Fruit fly (Drosophila melanogaster) whole organism, larva: ENCODE data around the gene mof.

Source experiments
- noc ChIP-seq: fragments of 200-800 bp; sonication (Bioruptor generic); optimal IDR thresholded peaks from 3 replicates; lab custom pipeline; 2019; ENCODE audit warnings: missing biosample characterization, mild to moderate bottlenecking, missing genetic modification characterization, moderate library complexity

mof gene

DNA sequence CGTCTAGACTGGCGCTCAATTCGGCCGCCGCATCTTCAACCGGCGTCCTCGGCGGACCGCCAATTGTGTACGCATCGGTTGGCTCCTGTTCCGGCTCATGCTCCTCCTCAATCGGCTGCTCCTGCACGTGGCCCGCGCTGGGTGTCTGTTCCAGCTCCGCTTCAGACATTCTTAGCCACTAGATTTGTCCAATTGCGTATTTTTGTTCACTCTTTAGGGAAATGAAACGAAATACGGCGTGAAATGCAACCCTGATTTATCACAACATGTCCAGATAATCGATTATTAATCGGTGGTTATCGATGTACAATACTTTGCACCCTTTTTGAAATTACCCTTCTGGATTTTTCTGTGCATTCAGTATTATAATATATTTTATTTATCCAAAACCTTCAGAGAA lies at the start of gene mof:
TSS of gene mof (minus strand) at position 270 of the 400 bp plus-strand sequence.
- TF ChIP-seq noc (tag; lab: Kevin White, UChicago): no peak

DNA sequence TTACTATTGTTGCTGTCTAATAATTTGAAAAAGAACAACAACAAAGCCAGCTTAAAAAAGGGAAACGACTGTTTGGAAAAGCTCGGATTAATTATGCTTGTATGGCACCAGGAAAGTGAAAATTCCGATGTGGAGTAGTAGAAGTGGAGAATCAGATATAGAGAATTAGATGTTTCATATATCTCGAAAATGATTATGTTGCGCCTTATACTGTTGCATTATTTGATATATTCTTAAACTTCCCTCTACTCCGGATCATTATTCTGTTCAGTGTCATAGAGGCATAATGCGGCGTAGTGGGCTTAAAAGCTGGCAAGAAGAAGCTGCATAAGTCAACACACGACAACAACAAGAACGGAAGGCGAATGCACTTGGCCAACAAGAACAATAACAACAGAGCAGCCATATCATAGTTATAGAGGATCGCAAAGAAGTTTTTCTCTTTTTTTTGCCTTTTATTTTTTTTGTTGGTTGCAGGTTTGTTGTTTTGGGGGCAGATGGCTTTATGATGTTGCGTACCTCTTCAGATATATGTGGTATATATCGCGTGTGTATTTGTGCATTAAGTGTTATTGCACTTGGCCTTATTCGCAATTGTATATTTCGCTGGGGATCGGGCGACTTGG lies 49.3 kb upstream of the mof start:
- TF ChIP-seq noc (tag; lab: Kevin White, UChicago): no peak

dm6 chrX:5924378-5924777 lies 47.7 kb upstream of the mof start:
- TF ChIP-seq noc (tag; lab: Kevin White, UChicago): no peak

DNA sequence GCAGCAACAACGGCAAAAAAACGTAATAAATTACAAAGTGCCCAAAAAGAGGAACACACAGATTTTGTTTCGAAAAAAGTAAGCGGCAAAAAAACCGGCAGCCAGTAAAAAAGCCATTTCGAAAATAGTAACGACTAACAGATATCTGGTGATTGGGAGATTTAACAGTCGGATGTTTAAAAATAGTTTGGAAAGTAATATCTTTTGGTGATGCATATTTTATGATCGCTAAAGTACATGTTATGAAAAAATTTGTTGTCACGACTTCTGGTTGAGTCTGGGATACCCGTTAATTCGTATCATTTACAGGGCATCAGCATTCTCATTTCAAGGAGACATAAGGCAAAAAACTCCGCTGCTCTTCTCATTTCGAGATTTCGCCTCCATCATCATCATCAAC lies 46.5 kb upstream of the mof start:
- TF ChIP-seq noc (tag; lab: Kevin White, UChicago): no peak

dm6 chrX:5922057-5922456 lies 45.4 kb upstream of the mof start:
- no peak for TF ChIP-seq noc (tag; lab: Kevin White, UChicago)

- TF ChIP-seq noc (tag; lab: Kevin White, UChicago): no peak
Observed at dm6 chrX:5920932-5921331, 44.3 kb upstream of the mof start.

dm6 chrX:5918499-5919126 lies 42.0 kb upstream of the mof start:
- TF ChIP-seq noc (tag; lab: Kevin White, UChicago): peak; percentile 97

- no peak for TF ChIP-seq noc (tag; lab: Kevin White, UChicago)
Observed at dm6 chrX:5917310-5917988, 40.8 kb upstream of the mof start.

DNA sequence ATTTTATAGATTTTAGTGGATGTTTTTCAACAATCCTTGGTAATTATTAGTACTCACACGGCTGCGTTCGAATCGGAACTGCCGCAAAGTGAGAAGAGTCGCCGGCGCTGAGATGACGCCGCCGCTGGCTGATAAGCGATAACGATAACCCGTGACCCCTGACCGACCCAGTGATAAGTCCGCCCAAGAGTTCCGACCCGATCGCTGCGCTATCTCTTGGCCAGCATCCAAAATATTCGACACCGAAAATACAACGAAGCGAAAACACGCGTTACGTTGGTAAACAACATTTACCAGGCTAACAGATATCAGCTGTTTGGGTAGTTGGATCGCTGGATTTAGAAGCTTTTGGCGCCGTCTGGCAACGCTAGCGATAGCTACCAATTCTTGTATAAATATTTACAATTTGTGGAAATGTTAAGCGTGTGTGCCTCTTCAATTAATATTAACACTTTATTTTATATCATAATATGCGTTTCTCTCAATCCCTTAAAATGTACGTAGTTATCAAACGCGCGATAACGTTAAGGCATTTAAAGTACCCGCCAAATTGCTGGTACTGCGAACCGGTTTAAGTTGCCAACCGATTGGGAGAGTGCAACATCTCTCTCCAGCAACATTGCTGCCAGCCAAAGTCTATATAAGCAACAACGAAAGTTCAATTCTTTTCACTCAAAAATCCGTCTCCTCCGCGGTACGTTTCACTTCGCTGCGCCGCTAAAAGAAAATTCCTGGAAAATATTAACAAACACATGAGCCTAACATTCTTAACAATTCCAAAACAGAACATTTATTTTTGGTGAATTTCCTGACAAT lies 40.0 kb upstream of the mof start, which contains the start of the genes Shmt and CG3726:
TSS of gene Shmt (minus strand) at position 304 of the 816 bp plus-strand sequence.
TSS of gene CG3726 (plus strand) at position 604 of the 816 bp plus-strand sequence.
- TF ChIP-seq noc (tag; lab: Kevin White, UChicago): no peak

- peak; percentile 7 for TF ChIP-seq noc (tag; lab: Kevin White, UChicago)
Observed at dm6 chrX:5915752-5916493, 39.3 kb upstream of the mof start.

DNA sequence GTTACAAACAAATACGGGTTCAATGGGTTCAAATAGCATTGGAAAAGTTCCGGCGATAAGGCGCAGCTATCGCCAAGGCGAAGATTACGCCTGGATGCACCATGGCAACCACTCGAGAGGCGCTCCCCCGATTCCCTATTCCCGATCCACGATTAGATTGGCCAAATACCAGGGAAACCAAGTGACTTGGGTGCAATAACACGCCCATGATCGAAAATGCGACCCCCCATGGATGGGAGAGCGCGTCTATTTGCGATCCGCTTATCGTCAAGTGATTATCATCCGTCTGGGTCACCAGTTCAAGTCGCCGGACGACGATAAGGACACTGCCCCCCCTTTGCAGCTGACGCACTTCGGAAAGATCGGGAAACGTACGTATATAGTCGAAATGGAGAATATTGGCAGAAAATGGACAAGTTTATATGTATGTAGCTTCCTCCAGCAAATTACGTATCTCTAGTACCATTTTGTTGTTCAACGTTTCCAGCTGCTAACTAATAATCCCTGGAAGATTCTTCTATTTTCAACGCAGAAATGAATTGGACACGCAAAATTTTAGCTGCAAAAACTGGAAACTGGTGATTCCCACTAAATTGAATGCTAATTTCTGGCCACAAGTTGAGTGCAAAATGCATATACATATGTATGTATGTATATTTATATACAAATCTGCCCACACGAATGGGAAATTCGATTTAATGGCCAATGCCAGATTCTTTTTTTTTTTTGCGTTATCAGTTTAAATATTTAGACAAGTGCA lies 38.5 kb upstream of the mof start:
- TF ChIP-seq noc (tag; lab: Kevin White, UChicago): peak; percentile 41

DNA sequence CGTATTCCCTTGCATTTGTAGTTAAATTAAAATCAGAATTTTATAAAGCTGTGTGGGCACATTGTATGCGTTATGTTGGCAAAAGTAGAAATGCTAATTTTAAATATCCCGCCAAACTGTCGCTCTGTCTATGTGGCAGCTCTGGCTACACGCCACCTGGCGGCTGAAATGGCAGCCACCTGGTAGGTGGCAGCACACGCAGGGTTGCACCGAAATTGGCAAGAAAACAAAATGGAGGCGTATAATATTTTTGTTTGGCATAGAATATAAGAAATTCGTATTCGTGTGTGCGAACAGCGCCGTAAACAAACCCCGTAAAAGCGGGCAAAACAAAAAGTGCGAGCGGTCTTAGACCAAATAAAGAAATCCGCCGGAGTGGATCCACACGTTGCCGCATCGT lies 31.3 kb upstream of the mof start, which contains the start of gene CG12236:
TSS of gene CG12236 (plus strand) at position 220 of the 400 bp plus-strand sequence.
- TF ChIP-seq noc (tag; lab: Kevin White, UChicago): peak; percentile 13

DNA sequence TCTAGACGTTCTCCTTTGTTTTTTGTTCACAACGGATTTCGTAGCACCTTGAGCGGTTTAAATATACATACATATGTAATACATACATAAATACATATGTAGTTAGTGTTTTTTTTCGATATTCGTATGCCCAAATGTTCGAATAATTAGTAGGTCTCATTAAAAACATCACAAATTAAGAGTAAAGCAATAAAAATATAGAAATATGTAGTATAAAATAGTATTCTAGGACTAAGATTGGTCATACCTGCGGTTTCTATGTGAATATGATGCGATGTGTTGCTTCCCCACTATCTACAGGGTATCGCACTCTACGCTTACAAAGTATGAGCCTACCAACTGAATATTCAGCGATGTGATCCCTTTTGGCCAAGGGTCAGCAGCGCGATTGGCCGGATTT lies 28.8 kb upstream of the mof start, which contains the start of gene CG4020:
TSS of gene CG4020 (plus strand) at position 301 of the 400 bp plus-strand sequence.
- no peak for TF ChIP-seq noc (tag; lab: Kevin White, UChicago)

DNA sequence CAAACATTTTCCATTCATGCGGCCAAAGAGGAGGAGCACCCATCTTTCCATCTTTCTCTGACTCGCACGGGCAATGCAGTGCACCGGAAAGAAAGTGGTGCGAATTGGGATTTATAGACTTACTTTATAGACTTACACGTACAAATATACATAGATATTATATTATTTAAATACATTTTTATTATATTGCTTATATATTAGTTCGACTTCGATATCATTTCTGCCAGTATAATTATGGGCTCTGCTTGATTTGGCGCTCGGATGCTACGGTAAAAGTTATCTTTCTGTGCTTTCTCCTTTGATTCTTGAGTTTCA lies 28.4 kb upstream of the mof start:
- TF ChIP-seq noc (tag; lab: Kevin White, UChicago): no peak
